Fruit fly (Drosophila melanogaster) whole organism, embryonic: Measurements from ENCODE around the gene CG3598.

ENCODE experiments used
- Atf3 ChIP-seq: fragments of 200-800 bp; sonication (Bioruptor generic); optimal IDR thresholded peaks from 3 replicates; lab custom pipeline; 2016; ENCODE audit warnings: missing biosample characterization, missing genetic modification characterization
- B-H2 ChIP-seq: fragments of 200-800 bp; sonication (Bioruptor generic); optimal IDR thresholded peaks from 2 replicates; lab custom pipeline; 2018; ENCODE audit warnings: missing biosample characterization, mild to moderate bottlenecking, missing genetic modification characterization
- Bteb2 ChIP-seq: fragments of 200-800 bp; sonication (Bioruptor generic); optimal IDR thresholded peaks from 2 replicates; lab custom pipeline; 2016; ENCODE audit warnings: missing biosample characterization, missing genetic modification characterization
- CG11560 ChIP-seq: fragments of 200-800 bp; sonication (Bioruptor generic); IDR thresholded peaks from 3 replicates; pipeline ENCODE4 v1.3.6; 2022; ENCODE audit warnings: missing biosample characterization, missing genetic modification characterization
- CG17328 ChIP-seq: fragments of 200-800 bp; sonication (Bioruptor generic); IDR thresholded peaks from 2 replicates; pipeline ENCODE4 v1.3.6; 2022; ENCODE audit warnings: missing biosample characterization, missing genetic modification characterization
- CG2202 ChIP-seq: fragments of 200-800 bp; sonication (Bioruptor generic); optimal IDR thresholded peaks from 2 replicates; lab custom pipeline; 2018; ENCODE audit warnings: missing biosample characterization, mild to moderate bottlenecking, missing genetic modification characterization
- CG32772 ChIP-seq: fragments of 200-800 bp; sonication (Bioruptor generic); IDR thresholded peaks from 2 replicates; pipeline ENCODE4 v1.3.6; 2022; ENCODE audit warnings: missing biosample characterization, missing genetic modification characterization
- CG4707 ChIP-seq: fragments of 200-800 bp; sonication (Bioruptor generic); optimal IDR thresholded peaks from 2 replicates; lab custom pipeline; 2018; ENCODE audit warnings: missing biosample characterization, mild to moderate bottlenecking, missing genetic modification characterization, moderate library complexity
- CG5180 ChIP-seq: fragments of 200-800 bp; sonication (Bioruptor generic); optimal IDR thresholded peaks from 3 replicates; lab custom pipeline; 2017; ENCODE audit warnings: missing biosample characterization, missing genetic modification characterization, mild to moderate bottlenecking, moderate library complexity, missing genetic modification reagents
- CG7839 ChIP-seq: fragments of 200-800 bp; sonication (Bioruptor generic); optimal IDR thresholded peaks from 3 replicates; lab custom pipeline; 2018; ENCODE audit warnings: missing biosample characterization, mild to moderate bottlenecking, missing genetic modification characterization, moderate library complexity
- CG8281 ChIP-seq: fragments of 200-800 bp; sonication (Bioruptor generic); optimal IDR thresholded peaks from 2 replicates; lab custom pipeline; 2018; ENCODE audit warnings: missing biosample characterization, mild to moderate bottlenecking, missing genetic modification characterization, moderate library complexity
- CG9437 ChIP-seq: fragments of 200-800 bp; sonication (Bioruptor generic); optimal IDR thresholded peaks from 2 replicates; lab custom pipeline; 2018; ENCODE audit warnings: missing biosample characterization, mild to moderate bottlenecking, missing genetic modification characterization
- CG9876 ChIP-seq: fragments of 200-800 bp; sonication (Bioruptor generic); optimal IDR thresholded peaks from 2 replicates; lab custom pipeline; 2016; ENCODE audit warnings: missing biosample characterization, missing genetic modification characterization
- CoRest ChIP-seq: fragments of 200-800 bp; sonication (Bioruptor generic); optimal IDR thresholded peaks from 3 replicates; lab custom pipeline; 2018; ENCODE audit warnings: missing biosample characterization, mild to moderate bottlenecking, missing genetic modification characterization, moderate library complexity
- Deaf1 ChIP-seq: fragments of 200-800 bp; optimal IDR thresholded peaks from 3 replicates; lab custom pipeline; 2019; ENCODE audit warnings: missing biosample characterization, mild to moderate bottlenecking, missing genetic modification characterization, moderate library complexity
- Dek ChIP-seq: fragments of 200-800 bp; sonication (Bioruptor generic); optimal IDR thresholded peaks from 3 replicates; lab custom pipeline; 2019; ENCODE audit warnings: missing biosample characterization, mild to moderate bottlenecking, missing genetic modification characterization, moderate library complexity
- Kr ChIP-seq: fragments of 200-800 bp; sonication (Bioruptor generic); optimal IDR thresholded peaks from 2 replicates; lab custom pipeline; 2017; ENCODE audit warnings: missing biosample characterization, mild to moderate bottlenecking, missing genetic modification characterization
- Med ChIP-seq: fragments of 200-800 bp; sonication (Bioruptor generic); peaks from one replicate; lab custom pipeline; 2016; ENCODE audit warnings: missing biosample characterization, missing genetic modification characterization, mild to moderate bottlenecking, inconsistent platforms, moderate library complexity
- abd-A ChIP-seq: fragments of 200-800 bp; sonication (Bioruptor generic); optimal IDR thresholded peaks from 3 replicates; lab custom pipeline; 2019; ENCODE audit warnings: missing biosample characterization, mild to moderate bottlenecking, missing genetic modification characterization, moderate library complexity
- ac ChIP-seq: fragments of 200-800 bp; sonication (Bioruptor generic); optimal IDR thresholded peaks from 3 replicates; lab custom pipeline; 2017; ENCODE audit warnings: missing biosample characterization, mild to moderate bottlenecking, missing genetic modification characterization
- bbx ChIP-seq: fragments of 200-800 bp; sonication (Bioruptor generic); IDR thresholded peaks from 2 replicates; pipeline ENCODE4 v1.3.6; 2022; ENCODE audit warnings: missing biosample characterization, missing genetic modification characterization; ENCODE audit not compliant: partially characterized antibody
- chinmo ChIP-seq: fragments of 200-800 bp; sonication (Bioruptor generic); IDR thresholded peaks from 4 replicates; pipeline ENCODE4 v1.3.6; 2022; ENCODE audit warnings: missing biosample characterization, missing genetic modification characterization; ENCODE audit not compliant: partially characterized antibody
- chn ChIP-seq: fragments of 200-800 bp; sonication (Bioruptor generic); optimal IDR thresholded peaks from 2 replicates; lab custom pipeline; 2016; ENCODE audit warnings: missing biosample characterization, missing genetic modification characterization
- dm ChIP-seq: fragments of 200-800 bp; sonication (Bioruptor generic); optimal IDR thresholded peaks from 3 replicates; lab custom pipeline; 2016; ENCODE audit warnings: missing biosample characterization, missing genetic modification characterization
- dpn ChIP-seq, 2 experiments: fragments of 200-800 bp; sonication (Bioruptor generic); optimal IDR thresholded peaks; 3 replicates each; lab custom pipeline; 2016; ENCODE audit warnings: missing biosample characterization in 2 of 2, missing genetic modification characterization in 2 of 2
- ewg ChIP-seq: fragments of 200-800 bp; sonication (Bioruptor generic); optimal IDR thresholded peaks from 3 replicates; lab custom pipeline; 2017; ENCODE audit warnings: mild to moderate bottlenecking, missing biosample characterization, missing genetic modification reagents, missing genetic modification characterization
- fd96Cb ChIP-seq: fragments of 200-800 bp; sonication (Bioruptor generic); optimal IDR thresholded peaks from 2 replicates; lab custom pipeline; 2018; ENCODE audit warnings: missing biosample characterization, mild to moderate bottlenecking, missing genetic modification characterization, moderate library complexity
- gcm ChIP-seq: fragments of 200-800 bp; sonication (Bioruptor generic); optimal IDR thresholded peaks from 2 replicates; lab custom pipeline; 2019; ENCODE audit warnings: missing biosample characterization, mild to moderate bottlenecking, missing genetic modification characterization, moderate library complexity
- gro ChIP-seq: fragments of 200-800 bp; sonication (Bioruptor generic); optimal IDR thresholded peaks from 2 replicates; lab custom pipeline; 2016; ENCODE audit warnings: missing biosample characterization, missing genetic modification characterization
- gsb-n ChIP-seq: fragments of 200-800 bp; sonication (Bioruptor generic); optimal IDR thresholded peaks from 3 replicates; lab custom pipeline; 2018; ENCODE audit warnings: missing biosample characterization, mild to moderate bottlenecking, missing genetic modification characterization
- kni ChIP-seq: fragments of 200-800 bp; sonication (Bioruptor generic); optimal IDR thresholded peaks from 3 replicates; lab custom pipeline; 2017; ENCODE audit warnings: mild to moderate bottlenecking, missing biosample characterization, missing genetic modification reagents, missing genetic modification characterization
- lola ChIP-seq, 3 experiments: fragments of >200 bp in 2 of 3; fragments of 200-800 bp in 1 of 3; sonication (Bioruptor generic) in 1 of 3; optimal IDR thresholded peaks; 2 replicates each; lab custom pipeline; 2017 to 2019; ENCODE audit warnings: missing biosample characterization in 3 of 3, missing genetic modification characterization in 3 of 3, mild to moderate bottlenecking in 1 of 3, moderate library complexity in 1 of 3
- nerfin-1 ChIP-seq: fragments of 200-800 bp; sonication (Bioruptor generic); optimal IDR thresholded peaks from 3 replicates; lab custom pipeline; 2019; ENCODE audit warnings: missing biosample characterization, mild to moderate bottlenecking, missing genetic modification characterization, moderate library complexity
- pum ChIP-seq: fragments of 200-800 bp; sonication (Bioruptor generic); optimal IDR thresholded peaks from 2 replicates; lab custom pipeline; 2016; ENCODE audit warnings: missing biosample characterization, missing genetic modification characterization
- sens ChIP-seq: fragments of 200-800 bp; sonication (Bioruptor generic); peaks from one replicate; lab custom pipeline; 2016; ENCODE audit warnings: missing biosample characterization, missing genetic modification characterization
- sim ChIP-seq: fragments of 200-800 bp; sonication (Bioruptor generic); IDR thresholded peaks from 2 replicates; pipeline ENCODE4 v1.3.6; 2022; ENCODE audit warnings: missing biosample characterization, missing genetic modification characterization
- sna ChIP-seq: fragments of 200-800 bp; sonication (Bioruptor generic); IDR thresholded peaks from 2 replicates; pipeline ENCODE4 v1.3.6; 2022; ENCODE audit warnings: missing biosample characterization, missing genetic modification characterization; ENCODE audit not compliant: partially characterized antibody
- sqz ChIP-seq: fragments of 200-800 bp; sonication (Bioruptor generic); optimal IDR thresholded peaks from 3 replicates; lab custom pipeline; 2018; ENCODE audit warnings: missing biosample characterization, mild to moderate bottlenecking, missing genetic modification characterization
- sr ChIP-seq: fragments of 200-800 bp; sonication (Bioruptor generic); IDR thresholded peaks from 3 replicates; pipeline ENCODE4 v1.3.6; 2022; ENCODE audit warnings: missing biosample characterization, missing genetic modification characterization
- wdn ChIP-seq: fragments of 200-800 bp; sonication (Bioruptor generic); IDR thresholded peaks from 2 replicates; pipeline ENCODE4 v1.3.6; 2022; ENCODE audit warnings: missing biosample characterization, missing genetic modification characterization
- zfh1 ChIP-seq: fragments of 200-800 bp; sonication (Bioruptor generic); IDR thresholded peaks from 3 replicates; pipeline ENCODE4 v1.3.6; 2022; ENCODE audit warnings: missing biosample characterization, missing genetic modification characterization

Gene CG3598

DNA sequence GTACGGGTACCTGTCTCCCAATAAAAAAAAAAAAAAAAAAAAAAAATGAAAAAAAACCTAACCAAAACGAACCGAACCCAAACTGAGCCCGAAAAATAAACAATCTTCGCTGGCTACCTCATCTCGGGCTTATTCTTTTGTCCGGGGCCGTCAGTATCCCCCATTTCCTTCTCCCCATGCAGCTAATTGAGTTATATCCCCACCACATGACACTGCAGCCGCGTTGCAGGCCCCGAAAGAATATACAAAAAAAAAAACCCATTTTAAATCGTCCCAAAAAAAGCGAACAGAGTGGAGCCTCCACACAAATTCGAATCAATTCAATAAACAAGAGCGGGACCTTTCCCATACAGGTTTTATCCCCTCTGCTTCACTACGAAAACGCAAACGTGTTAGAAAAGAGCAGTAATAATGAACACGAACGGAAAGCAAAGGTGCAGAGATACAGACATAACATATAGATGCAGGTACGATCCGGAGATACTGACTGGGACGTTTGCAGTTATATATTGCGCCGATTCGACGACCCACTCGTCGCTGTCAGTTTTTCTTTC, 27.9 kb downstream of the CG3598 start:
- TF ChIP-seq ac (GFP tag; lab: Kevin White, UChicago) (no peak), Dek (tag; lab: Kevin White, UChicago) (no peak), Kr (GFP tag; lab: Kevin White, UChicago) (no peak), CG9876 (GFP tag; lab: Kevin White, UChicago) (no peak), Deaf1 (tag; lab: Kevin White, UChicago) (no peak), pum (GFP tag; lab: Kevin White, UChicago) (no peak), bbx (GFP tag; lab: Robert Waterston, UW) (no peak), CG7839 (tag; lab: Kevin White, UChicago) (no peak), fd96Cb (tag; lab: Kevin White, UChicago) (no peak), CoRest (tag; lab: Kevin White, UChicago) (no peak), abd-A (tag; lab: Kevin White, UChicago) (peak; percentile 46), sim (GFP tag; lab: Robert Waterston, UW) (no peak), sna (no peak), zfh1 (GFP tag; lab: Robert Waterston, UW) (0 out of 3 replicates have a peak, but pooled peaks have one; percentile 9), wdn (GFP tag; lab: Robert Waterston, UW) (no peak), Atf3 (GFP tag; lab: Kevin White, UChicago) (no peak), sqz (peak; percentile 77), sens (GFP tag; lab: Kevin White, UChicago) (peak; percentile 81), dm (GFP tag; lab: Kevin White, UChicago) (no peak), kni (GFP tag; lab: Kevin White, UChicago) (peak; percentile 33), B-H2 (GFP tag; lab: Kevin White, UChicago) (no peak), CG11560 (tag; lab: Robert Waterston, UW) (no peak), CG2202 (no peak), chinmo (GFP tag; lab: Robert Waterston, UW) (no peak)

DNA sequence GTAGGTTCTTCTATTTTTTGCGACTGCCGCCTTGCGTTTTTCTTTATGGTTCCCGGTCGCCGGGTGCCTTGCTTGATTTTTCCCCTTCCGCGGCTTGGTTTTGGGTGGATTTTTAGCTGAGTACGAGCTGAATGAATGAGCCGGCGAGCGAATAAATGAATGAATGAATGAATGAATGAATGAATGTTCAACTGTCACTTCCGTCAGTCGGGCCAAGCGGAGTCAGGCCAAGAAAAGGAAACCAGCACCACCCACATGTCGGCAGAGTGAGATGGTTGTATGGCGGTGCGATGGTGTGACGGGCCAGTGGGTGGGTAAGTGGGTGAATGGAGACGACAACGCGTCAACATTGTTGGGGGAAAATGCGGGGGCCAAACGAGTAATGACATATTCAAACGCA, 32.2 kb downstream of the CG3598 start:
- peak; percentile 13 for TF ChIP-seq CG5180 (GFP tag; lab: Kevin White, UChicago)
- TF ChIP-seq lola (GFP tag; optimal IDR thresholded peaks at IDR 0.05; lab: Kevin White, UChicago) = no peak
- TF ChIP-seq Med = peak; percentile 49
- no peak for TF ChIP-seq gsb-n
- no peak for TF ChIP-seq CG9437
- no peak for TF ChIP-seq ewg (GFP tag; lab: Kevin White, UChicago)
- TF ChIP-seq gcm (GFP tag; lab: Kevin White, UChicago) = no peak
- TF ChIP-seq CG17328 = no peak
- TF ChIP-seq gro = no peak
- no peak for TF ChIP-seq Bteb2 (GFP tag; lab: Kevin White, UChicago)
- no peak for TF ChIP-seq CG4707 (GFP tag; lab: Kevin White, UChicago)
- TF ChIP-seq CG8281 (tag; lab: Kevin White, UChicago) = peak; percentile 94
- TF ChIP-seq dpn (GFP tag; optimal IDR thresholded peaks at IDR 0.05; lab: Kevin White, UChicago) = no peak
- no peak for TF ChIP-seq nerfin-1 (tag; lab: Kevin White, UChicago)
- TF ChIP-seq chn (GFP tag; lab: Kevin White, UChicago) = no peak
- 0 out of 3 replicates have a peak, but pooled peaks have one; percentile 46 for TF ChIP-seq sr (GFP tag; lab: Robert Waterston, UW)
- TF ChIP-seq CG32772 (GFP tag; lab: Robert Waterston, UW) = no peak
